Fruit fly (Drosophila melanogaster) S2 (cell line): ENCODE data around the gene CG14453.
"Not testable (repeated sequence)": the region's sequence is repeated elsewhere in the genome, so short reads cannot be mapped to it uniquely, and the experiment has no call there.

Experiments
- CG8478 ChIP-seq: fragments of >200 bp; optimal IDR thresholded peaks from 2 replicates; lab custom pipeline; 2018
- CTCF ChIP-seq, 2 experiments: fragments of >200 bp; optimal IDR thresholded peaks; 2 replicates each; lab custom pipeline; 2018

The CG14453 gene

dm6 chr3L:22695653-22696052, 1.8 kb downstream of the CG14453 start, which contains the start of gene CG14452:
Gene CG14452, plus strand, starts transcription at chr3L:22695953.
- TF ChIP-seq CG8478 (no peak), CTCF (optimal IDR thresholded peaks at IDR 0.05; lab: Kevin White, UChicago) (no peak)

DNA sequence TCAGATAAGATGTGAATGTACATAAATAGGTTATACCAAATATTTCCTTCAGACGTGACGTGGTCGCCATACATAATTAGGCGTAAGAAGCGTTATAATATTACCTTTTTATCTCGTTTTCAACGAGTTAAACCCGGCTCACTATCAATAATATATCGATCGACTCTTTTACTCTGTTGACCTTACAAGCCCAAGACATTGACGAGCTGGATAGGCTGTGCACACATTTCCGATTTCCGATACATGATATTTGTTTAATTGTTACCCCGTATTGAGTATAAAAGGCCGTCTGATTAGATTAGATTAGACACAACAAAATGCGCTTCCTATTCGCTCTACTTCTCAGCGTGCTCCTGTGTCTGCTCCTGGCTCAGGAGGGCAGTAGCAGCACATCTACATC, 3.0 kb downstream of the CG14453 start, which contains the start of gene CG32453:
Gene CG32453, plus strand, starts transcription at position 301 of the 400 bp plus-strand sequence.
- TF ChIP-seq CG8478; CTCF (optimal IDR thresholded peaks at IDR 0.05; lab: Kevin White, UChicago): not testable (repeated sequence)

DNA sequence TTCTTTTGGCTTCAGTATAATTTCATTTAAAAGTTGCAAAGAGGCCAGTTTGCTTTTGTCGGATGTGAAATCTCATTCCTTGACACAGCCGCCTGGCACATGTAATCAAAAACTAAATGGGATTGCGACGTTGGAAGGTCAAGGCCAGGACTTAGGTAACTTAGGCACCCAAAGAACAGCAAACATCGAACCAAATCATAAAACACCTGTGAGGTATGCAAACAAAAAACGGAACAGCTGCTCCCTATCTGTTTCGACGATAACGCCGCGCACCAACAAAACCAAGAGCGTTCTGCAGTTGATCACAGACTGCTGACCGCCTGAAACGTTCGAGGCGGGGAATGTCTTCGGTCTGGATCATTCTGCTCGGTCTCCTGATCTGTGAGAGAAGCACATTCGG, 5.2 kb downstream of the CG14453 start, which contains the start of gene CG45116:
Gene CG45116, plus strand, starts transcription at position 301 of the 400 bp plus-strand sequence.
- no peak for TF ChIP-seq CTCF (optimal IDR thresholded peaks at IDR 0.05; lab: Kevin White, UChicago)
- TF ChIP-seq CG8478 = no peak

DNA sequence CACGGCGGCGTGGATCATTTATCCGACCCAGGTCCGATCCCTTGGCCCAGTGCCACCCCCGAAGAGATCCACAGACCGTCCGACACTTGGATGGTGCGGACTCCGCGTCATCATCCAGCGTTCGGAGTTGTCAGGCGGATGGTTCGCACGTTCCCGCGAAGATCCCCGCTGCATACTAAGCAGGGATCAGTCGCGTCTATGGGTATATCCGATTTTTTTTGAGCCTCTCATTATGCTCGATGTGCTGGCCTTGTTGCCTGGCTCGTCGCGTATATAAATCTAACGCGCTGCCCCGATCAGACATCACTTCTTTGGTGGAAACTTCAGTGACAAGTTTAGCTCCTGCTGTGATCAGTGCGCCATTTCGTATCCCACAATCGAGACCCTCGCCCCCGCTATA, 18.0 kb downstream of the CG14453 start, which contains the start of gene CG11370:
Gene CG11370, plus strand, starts transcription at position 301 of the 400 bp plus-strand sequence.
- no peak for TF ChIP-seq CTCF (optimal IDR thresholded peaks at IDR 0.05; lab: Kevin White, UChicago)
- TF ChIP-seq CG8478 = no peak

dm6 chr3L:22713605-22714004, 19.7 kb downstream of the CG14453 start:
- peak; percentile 70 to 82 for TF ChIP-seq CTCF (optimal IDR thresholded peaks at IDR 0.05; lab: Kevin White, UChicago)
- TF ChIP-seq CG8478 = no peak

DNA sequence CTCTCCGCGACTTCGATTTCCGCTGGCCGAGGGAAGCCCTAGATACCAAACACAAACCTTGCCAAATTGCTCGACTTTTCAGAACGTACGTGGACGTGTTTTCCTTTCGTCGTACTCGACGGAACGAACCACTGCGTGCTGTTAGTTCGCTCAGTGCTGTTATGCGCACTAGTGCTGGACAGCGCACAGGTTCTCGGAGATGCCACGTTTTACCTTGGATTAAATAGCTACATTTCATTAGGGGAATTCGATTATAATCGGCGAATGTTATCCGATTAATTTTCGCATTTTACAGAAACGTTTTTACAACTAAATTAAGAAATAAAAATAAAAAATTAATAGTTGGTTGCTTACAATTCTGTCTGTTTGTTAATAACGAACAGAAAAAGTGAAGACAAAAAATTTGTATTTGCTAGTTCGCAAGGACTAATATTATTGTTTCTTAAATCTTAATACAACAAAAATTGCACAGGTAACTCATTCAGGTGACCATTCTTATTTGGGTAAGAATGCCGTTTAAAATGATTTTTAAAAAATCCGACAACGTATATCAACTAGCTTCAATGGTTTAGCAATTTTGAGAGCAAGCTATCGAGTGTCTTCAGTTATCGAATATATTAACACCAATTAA, 23.4 kb downstream of the CG14453 start, which contains the start of the genes ArfGAP3 and CG32452:
Gene ArfGAP3, minus strand, starts transcription at position 441 of the 631 bp plus-strand sequence.
Gene CG32452, plus strand, starts transcription at position 592 of the 631 bp plus-strand sequence.
- TF ChIP-seq CTCF (optimal IDR thresholded peaks at IDR 0.05; lab: Kevin White, UChicago) (peak; percentile 24 to 48), CG8478 (no peak)

DNA sequence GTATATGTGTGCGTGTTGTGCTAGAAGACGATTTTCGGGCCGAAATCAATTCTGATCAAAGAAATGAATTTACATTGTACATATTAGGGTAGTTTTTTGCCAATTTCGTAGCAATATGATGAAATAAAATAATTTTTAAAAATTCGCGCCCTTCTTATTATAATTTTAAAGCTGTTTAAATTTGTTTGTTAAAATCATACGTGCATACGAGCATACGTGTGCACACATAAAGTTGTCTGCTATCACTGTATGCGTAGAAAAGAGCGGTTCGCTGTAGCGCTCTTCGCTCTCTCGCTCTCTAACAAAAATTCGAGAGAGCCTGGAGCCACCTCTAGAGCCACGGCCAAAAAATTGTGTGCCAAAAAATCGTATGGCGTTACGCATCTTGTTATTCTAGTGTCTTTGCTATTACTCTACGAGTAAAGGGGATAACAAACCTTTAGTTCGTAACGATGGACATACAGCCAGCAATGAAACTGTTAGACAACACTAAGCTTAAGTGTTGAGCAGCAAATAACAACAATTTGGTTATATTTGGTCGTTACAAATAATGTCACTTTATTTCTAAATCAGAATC, 26.9 kb downstream of the CG14453 start, which contains the start of gene mael:
Gene mael, plus strand, starts transcription at position 510 of the 577 bp plus-strand sequence.
- TF ChIP-seq CG8478; CTCF (optimal IDR thresholded peaks at IDR 0.05; lab: Kevin White, UChicago): not testable (repeated sequence)

- TF ChIP-seq CG8478 (no peak), CTCF (optimal IDR thresholded peaks at IDR 0.05; lab: Kevin White, UChicago) (no peak)
Observed at dm6 chr3L:22721991-22722390, 28.1 kb downstream of the CG14453 start, which contains the start of gene CG14451. Gene CG14451, minus strand, starts transcription at chr3L:22722091.

DNA sequence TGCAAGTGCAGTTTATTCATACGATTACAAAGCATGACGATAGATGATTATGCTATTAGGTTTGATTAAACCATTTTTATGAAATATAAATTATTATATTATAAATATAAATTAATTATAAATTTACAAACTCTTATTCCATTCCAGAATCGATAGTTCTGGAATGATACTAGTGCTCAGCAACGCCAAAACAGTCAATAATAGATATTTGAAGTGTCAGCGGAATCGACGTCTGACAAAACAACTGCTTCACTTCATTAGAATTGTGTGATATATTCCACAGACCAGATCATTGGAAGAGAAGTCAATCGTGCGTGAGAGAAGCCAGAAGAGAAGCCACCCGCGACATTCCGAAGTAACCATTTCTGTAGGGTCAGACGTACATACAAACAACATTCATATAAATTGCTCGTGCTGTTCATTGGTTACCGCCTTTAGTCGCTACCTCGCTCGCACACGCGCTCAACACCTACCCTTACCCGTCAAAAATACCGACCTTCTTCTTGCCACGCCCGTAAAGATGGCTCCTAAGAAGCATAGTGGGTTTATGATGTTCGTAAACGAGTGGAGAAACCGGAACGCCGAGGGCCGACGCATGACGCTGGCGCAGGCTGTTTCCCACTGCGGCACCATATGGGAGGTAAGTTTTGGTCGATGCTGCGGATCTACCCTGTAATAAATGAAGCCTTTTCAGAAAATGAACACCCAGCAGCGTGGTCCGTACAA, 30.3 kb downstream of the CG14453 start:
- TF ChIP-seq CTCF (optimal IDR thresholded peaks at IDR 0.05; lab: Kevin White, UChicago) (no peak), CG8478 (no peak)

dm6 chr3L:22727739-22728335, 34.0 kb downstream of the CG14453 start, which contains the start of the genes CG14450 and CG11367:
Gene CG14450, minus strand, starts transcription at chr3L:22727789.
Gene CG11367, plus strand, starts transcription at chr3L:22728111.
- TF ChIP-seq CTCF (optimal IDR thresholded peaks at IDR 0.05; lab: Kevin White, UChicago) (no peak), CG8478 (no peak)

- TF ChIP-seq CTCF (optimal IDR thresholded peaks at IDR 0.05; lab: Kevin White, UChicago) (no peak), CG8478 (no peak)
Observed at dm6 chr3L:22729466-22729865, 35.6 kb downstream of the CG14453 start, which contains the start of gene CG32454. Gene CG32454, plus strand, starts transcription at chr3L:22729766.

DNA sequence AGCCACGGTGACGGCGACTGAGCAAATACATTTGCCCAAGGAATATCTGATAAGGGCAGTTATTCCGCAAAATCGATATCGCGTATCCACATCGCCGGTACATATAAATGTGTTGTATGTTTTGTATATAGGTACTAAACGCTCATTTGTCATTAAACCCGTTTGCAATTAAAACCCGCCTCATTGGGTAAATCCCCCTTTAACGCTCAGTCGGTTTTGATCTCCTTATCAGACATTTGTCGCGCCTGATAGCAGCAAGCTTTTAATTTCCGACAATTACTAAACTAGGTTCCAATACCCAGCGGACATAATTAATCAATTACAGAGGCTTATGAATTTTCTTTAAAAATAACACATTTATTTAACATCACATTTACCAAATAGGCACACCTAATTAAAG, 37.5 kb downstream of the CG14453 start:
- no peak for TF ChIP-seq CTCF (optimal IDR thresholded peaks at IDR 0.05; lab: Kevin White, UChicago)
- no peak for TF ChIP-seq CG8478

dm6 chr3L:22733607-22734006, 39.7 kb downstream of the CG14453 start:
- TF ChIP-seq CG8478 (no peak), CTCF (optimal IDR thresholded peaks at IDR 0.05; lab: Kevin White, UChicago) (no peak)

- TF ChIP-seq CTCF (optimal IDR thresholded peaks at IDR 0.05; lab: Kevin White, UChicago) = no peak
- TF ChIP-seq CG8478 = no peak
Observed at dm6 chr3L:22737732-22738611, 44.1 kb downstream of the CG14453 start, which contains the start of gene CG11241. Gene CG11241, minus strand, starts transcription at chr3L:22738420.
